Fruit fly (Drosophila melanogaster) whole organism, pupa: ENCODE data around the gene CG2202.

Source experiments
- CG12605 ChIP-seq: fragments of 200-800 bp; sonication (Bioruptor generic); IDR thresholded peaks from 2 replicates; pipeline ENCODE4 v1.3.6; 2022; ENCODE audit warnings: missing biosample characterization, missing genetic modification characterization
- CG34367 ChIP-seq: fragments of 200-800 bp; sonication (Bioruptor generic); optimal IDR thresholded peaks from 2 replicates; lab custom pipeline; 2018; ENCODE audit warnings: missing biosample characterization, mild to moderate bottlenecking, missing genetic modification characterization
- CG8301 ChIP-seq: fragments of 200-800 bp; sonication (Bioruptor generic); optimal IDR thresholded peaks from 2 replicates; lab custom pipeline; 2018; ENCODE audit warnings: missing biosample characterization, mild to moderate bottlenecking, missing genetic modification characterization
- D1 ChIP-seq: fragments of 200-800 bp; sonication (Bioruptor generic); optimal IDR thresholded peaks from 2 replicates; lab custom pipeline; 2018; ENCODE audit warnings: missing biosample characterization, mild to moderate bottlenecking, missing genetic modification characterization, moderate library complexity
- EcR ChIP-seq: fragments of 200-800 bp; sonication (Bioruptor generic); optimal IDR thresholded peaks from 3 replicates; lab custom pipeline; 2019; ENCODE audit warnings: missing biosample characterization, missing genetic modification characterization, mild to moderate bottlenecking, moderate library complexity, missing genetic modification reagents
- Snoo ChIP-seq: fragments of 200-800 bp; sonication (Bioruptor generic); optimal IDR thresholded peaks from 3 replicates; lab custom pipeline; 2017; ENCODE audit warnings: missing biosample characterization, mild to moderate bottlenecking, missing genetic modification characterization, inconsistent platforms
- gl ChIP-seq: fragments of 200-800 bp; sonication (Bioruptor generic); optimal IDR thresholded peaks from 2 replicates; lab custom pipeline; 2018; ENCODE audit warnings: missing biosample characterization, mild to moderate bottlenecking, missing genetic modification characterization

dm6 chrX:10802457-10803378 lies 45.8 kb upstream of the CG2202 start:
- peak; percentile 16; the same call in 1 of the 2 replicates for TF ChIP-seq CG12605 (GFP tag; lab: Robert Waterston, UW)
- TF ChIP-seq EcR (GFP tag; lab: Kevin White, UChicago): peak; percentile 38
- peak; percentile 26 for TF ChIP-seq CG8301 (tag; lab: Kevin White, UChicago)
- no peak for TF ChIP-seq gl (tag; lab: Kevin White, UChicago)
- peak; percentile 47 for TF ChIP-seq CG34367 (tag; lab: Kevin White, UChicago)
- peak; percentile 41 for TF ChIP-seq Snoo (tag; lab: Kevin White, UChicago)
- TF ChIP-seq D1 (tag; lab: Kevin White, UChicago): no peak
